Worm (Caenorhabditis elegans): ENCODE data around the gene T01C8.2.

DNA sequence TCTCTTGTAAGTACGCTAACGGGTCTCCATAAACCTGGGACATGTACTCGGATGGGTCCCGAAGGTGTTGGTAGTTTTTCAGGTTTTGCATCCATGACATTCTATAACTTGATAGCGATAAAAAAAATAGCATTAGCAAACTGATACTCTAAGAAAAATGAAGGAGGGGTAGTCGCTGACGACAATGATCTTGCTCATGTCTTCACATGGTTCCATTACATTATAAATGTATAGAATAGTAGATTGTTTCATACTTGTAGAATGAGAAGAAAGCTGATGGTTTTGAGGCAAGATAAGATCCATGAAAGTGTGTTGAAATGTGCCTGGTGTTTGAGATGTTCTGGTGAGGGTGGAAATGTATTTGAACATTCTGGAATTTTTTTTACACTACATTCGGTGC lies 20.8 kb downstream of the T01C8.2 start, which contains the start of gene mec-4:
- TF ChIP-seq pha-2 (tag; optimal IDR thresholded peaks at IDR 0.05), result no peak
- TF ChIP-seq pha-4 (tag; optimal IDR thresholded peaks at IDR 0.05), result no peak
- TF ChIP-seq unc-55 (GFP tag; optimal IDR thresholded peaks at IDR 0.05), result no peak
- TF ChIP-seq nfya-1 (tag; optimal IDR thresholded peaks at IDR 0.05), result no peak
- TF ChIP-seq fkh-10 (GFP tag; optimal IDR thresholded peaks at IDR 0.05), result no peak
- TF ChIP-seq ttx-3 (tag; optimal IDR thresholded peaks at IDR 0.05), result no peak
- no peak for TF ChIP-seq zip-5 (tag; optimal IDR thresholded peaks at IDR 0.05)
- TF ChIP-seq elt-2 (tag; optimal IDR thresholded peaks at IDR 0.05), result no peak
- TF ChIP-seq sdc-2 (tag; optimal IDR thresholded peaks at IDR 0.05), result no peak
- TF ChIP-seq ceh-9 (tag; optimal IDR thresholded peaks at IDR 0.05), result no peak
- no peak for TF ChIP-seq unc-86 (tag; optimal IDR thresholded peaks at IDR 0.05)
- no peak for TF ChIP-seq ceh-24 (tag; optimal IDR thresholded peaks at IDR 0.05)
- no peak for TF ChIP-seq madf-2 (tag; optimal IDR thresholded peaks at IDR 0.05)

Data from whole organism, late embryonic.